Worm (Caenorhabditis elegans) whole organism, young adult: ENCODE data around the gene idhb-1.

Source experiments
- akir-1 ChIP-seq: fragments of 200-800 bp; sonication (Bioruptor generic); optimal IDR thresholded peaks from 2 replicates; lab custom pipeline; 2018; ENCODE audit warnings: mild to moderate bottlenecking, missing genetic modification characterization, moderate library complexity, missing compliant biosample characterization
- ceh-100 ChIP-seq: fragments of 200-800 bp; sonication (Bioruptor generic); IDR thresholded peaks from 2 replicates; pipeline ENCODE4 v1.3.6; 2022; ENCODE audit warnings: missing genetic modification reagents, missing genetic modification characterization, missing compliant biosample characterization
- hmg-20 ChIP-seq: fragments of 200-800 bp; sonication (Bioruptor generic); IDR thresholded peaks from 2 replicates; pipeline ENCODE4 v1.3.6; 2022; ENCODE audit warnings: missing genetic modification reagents, missing genetic modification characterization, missing compliant biosample characterization
- hrde-1 ChIP-seq: sonication (generic microtip); optimal IDR thresholded peaks from 2 replicates; lab custom pipeline; 2016; ENCODE audit warnings: missing genetic modification characterization, mild to moderate bottlenecking, missing compliant biosample characterization, moderate library complexity, missing genotype, missing genetic modification reagents, borderline replicate concordance
- lsl-1 ChIP-seq: fragments of 200-800 bp; sonication (Bioruptor generic); optimal IDR thresholded peaks from 2 replicates; lab custom pipeline; 2018; ENCODE audit warnings: mild to moderate bottlenecking, missing genetic modification characterization, moderate library complexity, missing compliant biosample characterization
- madf-8 ChIP-seq: fragments of 200-800 bp; sonication (Bioruptor generic); conservative IDR thresholded peaks from 2 replicates; pipeline ENCODE4 v1.3.6; 2022; ENCODE audit warnings: missing genetic modification reagents, missing genetic modification characterization, missing compliant biosample characterization
- rcor-1 ChIP-seq: fragments of 200-800 bp; sonication (Bioruptor generic); IDR thresholded peaks from 2 replicates; pipeline ENCODE4 v1.3.6; 2022; ENCODE audit warnings: missing genetic modification reagents, missing genetic modification characterization, missing compliant biosample characterization
- ztf-18 ChIP-seq: sonication (generic microtip); optimal IDR thresholded peaks from 2 replicates; lab custom pipeline; 2016; ENCODE audit warnings: missing genotype, mild to moderate bottlenecking, missing genetic modification characterization, missing compliant biosample characterization

DNA sequence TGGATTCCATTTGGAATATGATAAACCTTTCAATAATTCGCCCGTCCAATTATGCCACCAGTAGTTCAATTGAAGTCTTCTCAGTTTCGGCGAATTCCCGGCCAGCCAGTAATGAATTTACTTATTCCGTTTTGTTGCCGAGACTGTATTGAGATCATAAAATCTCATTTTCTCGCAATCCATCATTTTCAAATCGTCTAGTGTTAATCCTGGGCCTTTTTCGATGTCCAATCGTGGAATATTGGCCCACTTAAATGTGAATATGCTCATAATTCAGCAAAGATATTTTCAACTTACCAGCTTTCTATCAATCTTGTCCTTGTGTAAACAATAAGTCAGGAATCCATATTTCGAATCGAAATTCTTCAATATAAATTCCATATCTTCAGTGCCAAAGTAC lies 21.2 kb downstream of the idhb-1 start:
- TF ChIP-seq ceh-100 (GFP tag; lab: Robert Waterston, UW) (no peak), ztf-18 (tag; lab: Kevin White, UChicago) (no peak), rcor-1 (no peak), hmg-20 (GFP tag; lab: Robert Waterston, UW) (no peak), madf-8 (GFP tag; lab: Robert Waterston, UW) (no peak), akir-1 (GFP tag; lab: Kevin White, UChicago) (no peak), lsl-1 (GFP tag; lab: Kevin White, UChicago) (no peak), hrde-1 (tag; lab: Kevin White, UChicago) (no peak)
